Worm (Caenorhabditis elegans) whole organism, L4 larva: Measurements from ENCODE around the gene C54D10.9.

Experiments used
- T26A8.4 ChIP-seq: fragments of 200-800 bp; sonication (Bioruptor generic); IDR thresholded peaks from 2 replicates; pipeline ENCODE4 v1.3.6; 2022; ENCODE audit warnings: missing genetic modification characterization, missing compliant biosample characterization
- Y5F2A.4 ChIP-seq: fragments of 200-800 bp; sonication (Bioruptor generic); optimal IDR thresholded peaks from 2 replicates; lab custom pipeline; 2018; ENCODE audit warnings: mild to moderate bottlenecking, missing genetic modification characterization, missing compliant biosample characterization
- ceh-28 ChIP-seq: fragments of 150-350 bp; optimal IDR thresholded peaks from 2 replicates; lab custom pipeline; 2014; ENCODE audit warnings: missing biosample characterization, missing genetic modification reagents, missing genetic modification characterization
- daf-12 ChIP-seq: fragments of 150-350 bp; optimal IDR thresholded peaks from 2 replicates; lab custom pipeline; 2014; ENCODE audit warnings: missing biosample characterization, missing genetic modification reagents, missing genetic modification characterization
- daf-19 ChIP-seq: fragments of 200-800 bp; sonication (Bioruptor generic); conservative IDR thresholded peaks from 2 replicates; pipeline ENCODE4 v1.3.6; 2022; ENCODE audit warnings: missing genetic modification characterization, missing compliant biosample characterization
- lin-13 ChIP-seq: fragments of 150-350 bp; optimal IDR thresholded peaks from 2 replicates; lab custom pipeline; 2014; ENCODE audit warnings: missing biosample characterization, missing genetic modification reagents, missing genetic modification characterization
- lsy-2 ChIP-seq, 2 experiments: fragments of 150-350 bp in 1 of 2; sonication (generic microtip) in 1 of 2; optimal IDR thresholded peaks; 2 replicates each; lab custom pipeline; 2014 to 2017; ENCODE audit warnings: missing biosample characterization in 2 of 2, missing genetic modification characterization in 2 of 2
- nhr-77 ChIP-seq: fragments of 150-350 bp; optimal IDR thresholded peaks from 2 replicates; lab custom pipeline; 2014; ENCODE audit warnings: missing biosample characterization, missing genetic modification characterization
- rbr-2 ChIP-seq: sonication (generic microtip); optimal IDR thresholded peaks from 2 replicates; lab custom pipeline; 2016; ENCODE audit warnings: missing genotype, missing genetic modification characterization, missing compliant biosample characterization
- snpc-4 ChIP-seq: fragments of 150-350 bp; optimal IDR thresholded peaks from 2 replicates; lab custom pipeline; 2014; ENCODE audit warnings: missing biosample characterization, missing genetic modification characterization
- zag-1 ChIP-seq: fragments of 150-350 bp; optimal IDR thresholded peaks from 2 replicates; lab custom pipeline; 2014; ENCODE audit warnings: missing biosample characterization, missing genetic modification characterization
- zip-11 ChIP-seq: fragments of 200-800 bp; sonication (Bioruptor generic); IDR thresholded peaks from 2 replicates; pipeline ENCODE4 v1.3.6; 2022; ENCODE audit warnings: missing genetic modification characterization, missing compliant biosample characterization

DNA sequence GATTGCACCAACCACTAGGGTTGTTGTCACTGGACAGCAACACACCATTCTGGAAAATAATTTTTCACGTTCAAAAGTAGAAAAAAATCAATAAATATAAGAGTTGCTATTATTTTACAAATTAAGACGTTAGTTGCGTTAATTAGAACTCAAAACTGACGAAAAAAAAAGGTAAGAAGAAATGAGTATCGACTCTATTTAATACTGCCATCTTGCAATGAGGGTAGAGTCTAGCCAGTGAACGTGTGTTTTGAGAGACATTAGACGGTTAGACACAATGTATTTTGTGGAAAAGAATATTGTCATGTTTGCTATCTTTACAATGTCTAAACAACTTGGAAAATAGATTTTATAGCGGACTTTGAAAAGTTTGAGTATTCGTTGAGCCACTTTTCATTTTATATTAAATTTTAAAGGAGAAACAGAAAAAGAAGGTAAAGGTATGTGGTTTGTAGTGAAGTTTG, 33.3 kb upstream of the C54D10.9 start, which contains the start of gene cdr-6:
- TF ChIP-seq rbr-2 (tag; lab: Kevin White, UChicago): no peak
- no peak for TF ChIP-seq daf-19
- no peak for TF ChIP-seq ceh-28 (tag; lab: Kevin White, UChicago)
- TF ChIP-seq daf-12: no peak
- no peak for TF ChIP-seq Y5F2A.4
- no peak for TF ChIP-seq zag-1
- TF ChIP-seq lin-13 (GFP tag; lab: Kevin White, UChicago): no peak
- no peak for TF ChIP-seq lsy-2 (tag; optimal IDR thresholded peaks at IDR 0.05; lab: Kevin White, UChicago)
- no peak for TF ChIP-seq snpc-4 (tag; lab: Kevin White, UChicago)
- TF ChIP-seq nhr-77: no peak
- TF ChIP-seq T26A8.4: no peak
- TF ChIP-seq zip-11 (GFP tag; lab: Robert Waterston, UW): no peak
